Worm (Caenorhabditis elegans): Measurements from ENCODE around the gene C39D10.8.

C39D10.8 gene

DNA sequence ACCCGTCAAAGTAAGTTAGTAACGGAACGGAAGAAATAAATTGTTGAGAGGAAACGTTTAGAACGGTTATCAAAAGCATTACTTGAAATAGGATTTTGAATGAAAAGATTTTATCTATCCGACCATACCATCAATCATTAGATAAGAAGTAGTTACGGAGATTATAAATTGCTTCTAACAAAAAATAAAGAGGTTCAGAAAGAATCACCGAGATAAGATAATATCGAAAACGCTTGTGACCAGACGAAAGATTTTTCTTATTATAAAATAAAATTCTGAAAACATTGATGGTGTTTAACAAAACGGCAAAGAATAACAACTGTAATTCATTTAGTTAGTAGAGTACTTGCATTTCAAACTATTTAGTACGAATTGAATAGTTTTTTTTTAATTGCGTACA is at the start of gene C39D10.8:
C39D10.8 (minus strand) TSS at position 101 of the 400 bp plus-strand sequence.
- peak; percentile 1 for TF ChIP-seq lin-40 (tag; optimal IDR thresholded peaks at IDR 0.05)
- no peak for TF ChIP-seq athp-1 (tag; optimal IDR thresholded peaks at IDR 0.05)

DNA sequence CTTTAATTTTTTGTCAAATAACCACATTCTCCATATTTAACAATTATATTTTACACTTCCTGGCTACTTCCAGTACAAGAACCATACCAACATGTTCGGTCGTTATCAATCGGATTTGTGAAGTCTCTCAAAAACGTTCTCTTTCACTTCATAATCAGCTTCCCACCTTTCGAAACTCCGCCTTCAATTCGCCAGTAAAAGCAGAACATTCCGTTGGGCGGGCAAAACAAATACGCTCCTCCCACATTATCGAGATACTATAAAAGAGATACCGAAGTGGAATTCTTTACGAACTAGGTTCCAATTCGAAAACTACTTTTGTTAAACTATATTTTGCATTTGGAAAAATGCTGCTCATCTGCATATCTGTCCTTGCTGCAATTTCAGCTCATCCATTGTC is 49.7 kb upstream of the C39D10.8 start, which contains the start of gene zig-3:
zig-3 (plus strand) TSS at position 301 of the 400 bp plus-strand sequence.
- TF ChIP-seq B0261.1 (tag; optimal IDR thresholded peaks at IDR 0.05): no peak
- no peak for TF ChIP-seq sea-2 (GFP tag; IDR thresholded peaks at IDR 0.05)
- TF ChIP-seq D2030.7 (GFP tag; IDR thresholded peaks at IDR 0.05): no peak
- no peak for TF ChIP-seq akir-1 (GFP tag; optimal IDR thresholded peaks at IDR 0.05)
- no peak for TF ChIP-seq B0019.2 (GFP tag; conservative IDR thresholded peaks at IDR 0.05)
- no peak for TF ChIP-seq ztf-25 (GFP tag; IDR thresholded peaks at IDR 0.05)
- TF ChIP-seq nhr-90 (tag; optimal IDR thresholded peaks at IDR 0.05): no peak
- no peak for TF ChIP-seq ztf-18 (tag; optimal IDR thresholded peaks at IDR 0.05)
- TF ChIP-seq nhr-179 (tag; optimal IDR thresholded peaks at IDR 0.05): no peak
- no peak for TF ChIP-seq madf-6 (GFP tag; IDR thresholded peaks at IDR 0.05)
- TF ChIP-seq pha-4 (tag; optimal IDR thresholded peaks at IDR 0.05): no peak
- TF ChIP-seq ceh-79 (tag; optimal IDR thresholded peaks at IDR 0.05): no peak
- TF ChIP-seq aptf-3 (GFP tag; IDR thresholded peaks at IDR 0.05): no peak
- TF ChIP-seq T26A5.8 (tag; optimal IDR thresholded peaks at IDR 0.05): no peak
- TF ChIP-seq dpff-1 (tag; optimal IDR thresholded peaks at IDR 0.05): no peak
- TF ChIP-seq F39B2.1 (GFP tag; IDR thresholded peaks at IDR 0.05): no peak
- TF ChIP-seq rec-8 (tag; optimal IDR thresholded peaks at IDR 0.05): no peak
- no peak for TF ChIP-seq ztf-28 (GFP tag; IDR thresholded peaks at IDR 0.05)
- TF ChIP-seq Y56A3A.18 (GFP tag; IDR thresholded peaks at IDR 0.05): no peak

DNA sequence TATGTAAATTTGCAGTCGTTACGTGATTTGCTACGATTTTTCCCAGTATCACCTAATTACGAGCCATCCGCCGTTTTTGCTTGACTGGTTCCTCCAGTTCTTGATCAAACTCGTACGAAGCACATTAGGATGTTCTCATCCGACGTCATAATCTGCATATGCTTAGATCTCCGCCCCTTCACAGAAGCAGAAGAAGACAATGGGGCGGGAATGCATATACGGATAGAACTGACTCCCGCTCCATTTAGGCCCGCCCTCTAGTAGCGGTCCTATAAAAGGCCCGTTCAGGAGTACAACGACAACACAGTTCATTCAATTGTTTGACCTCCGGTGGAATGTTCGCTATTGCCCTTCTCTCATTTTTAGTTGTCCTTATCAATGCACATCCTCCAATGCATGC is 44.4 kb upstream of the C39D10.8 start, which contains the start of gene zig-4:
zig-4 (plus strand) TSS at position 301 of the 400 bp plus-strand sequence.
- no peak for TF ChIP-seq T26A5.8 (tag; optimal IDR thresholded peaks at IDR 0.05)
- TF ChIP-seq attf-5 (GFP tag; optimal IDR thresholded peaks at IDR 0.05): no peak
- TF ChIP-seq T07F8.4 (tag; optimal IDR thresholded peaks at IDR 0.05): no peak
- TF ChIP-seq F22D6.2 (tag; optimal IDR thresholded peaks at IDR 0.05): no peak
- no peak for TF ChIP-seq rpc-1 (optimal IDR thresholded peaks at IDR 0.05)
- TF ChIP-seq rpc-1 (tag; optimal IDR thresholded peaks at IDR 0.05): no peak
- TF ChIP-seq ceh-100 (GFP tag; IDR thresholded peaks at IDR 0.05): no peak
- TF ChIP-seq madf-3 (GFP tag; IDR thresholded peaks at IDR 0.05): no peak
- no peak for TF ChIP-seq B0261.1 (tag; optimal IDR thresholded peaks at IDR 0.05)
- TF ChIP-seq C06A6.2 (GFP tag; conservative IDR thresholded peaks at IDR 0.05): no peak
- no peak for TF ChIP-seq D2030.7 (GFP tag; IDR thresholded peaks at IDR 0.05)
- no peak for TF ChIP-seq xnd-1 (tag; optimal IDR thresholded peaks at IDR 0.05)

DNA sequence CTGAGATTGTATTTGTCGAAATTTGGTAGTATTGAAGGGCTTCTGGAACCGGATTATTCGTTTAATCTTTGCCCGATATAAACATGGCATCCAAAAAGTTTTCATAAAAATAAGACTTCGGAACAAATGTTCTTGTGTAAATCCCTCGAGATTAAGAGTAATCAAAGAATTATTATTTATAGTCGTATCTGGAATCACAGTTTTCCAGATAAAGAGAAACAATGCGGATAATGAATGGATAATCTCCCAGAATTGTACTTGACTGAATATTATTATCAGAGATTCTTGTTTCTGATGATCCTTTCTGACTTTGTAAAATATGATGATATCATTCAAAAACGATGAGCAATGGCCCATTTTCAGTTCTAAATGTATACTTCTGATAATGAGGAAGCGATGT is 40.4 kb upstream of the C39D10.8 start:
- TF ChIP-seq pha-4 (tag; optimal IDR thresholded peaks at IDR 0.05) (no peak), zim-3 (tag; optimal IDR thresholded peaks at IDR 0.05) (no peak), ceh-100 (GFP tag; IDR thresholded peaks at IDR 0.05) (no peak), chd-7 (tag; optimal IDR thresholded peaks at IDR 0.05) (no peak), mes-4 (tag; optimal IDR thresholded peaks at IDR 0.05) (no peak), mxl-1 (tag; optimal IDR thresholded peaks at IDR 0.05) (no peak), B0019.2 (GFP tag; conservative IDR thresholded peaks at IDR 0.05) (no peak), dox-1 (GFP tag; IDR thresholded peaks at IDR 0.05) (no peak), C17E4.6 (GFP tag; IDR thresholded peaks at IDR 0.05) (no peak), Y53G8AR.9 (GFP tag; conservative IDR thresholded peaks at IDR 0.05) (no peak), madf-8 (GFP tag; conservative IDR thresholded peaks at IDR 0.05) (no peak)

Measured in whole organism, young adult.